Fruit fly (Drosophila melanogaster): Measurements from ENCODE around the gene tHMG2.

- TF ChIP-seq Sox14 (GFP tag; optimal IDR thresholded peaks at IDR 0.05): no peak
- TF ChIP-seq CG11762 (GFP tag; optimal IDR thresholded peaks at IDR 0.05; ENCODE audit: insufficient read depth): no peak
Measured at dm6 chr3R:22465138-22465537, 27.6 kb upstream of the tHMG2 start.

Measured in whole organism, prepupa.